Fruit fly (Drosophila melanogaster) whole organism, embryonic: ENCODE data around the gene CG14958.

Source experiments
- CG12071 ChIP-seq: fragments of 200-800 bp; sonication (Bioruptor generic); optimal IDR thresholded peaks from 3 replicates; lab custom pipeline; 2018; ENCODE audit warnings: missing biosample characterization, mild to moderate bottlenecking, missing genetic modification characterization
- CG1603 ChIP-seq: fragments of 200-800 bp; sonication (Bioruptor generic); optimal IDR thresholded peaks from 2 replicates; lab custom pipeline; 2019; ENCODE audit warnings: missing biosample characterization, mild to moderate bottlenecking, missing genetic modification characterization, moderate library complexity
- CG17186 ChIP-seq: fragments of 200-800 bp; sonication (Bioruptor generic); optimal IDR thresholded peaks from 3 replicates; lab custom pipeline; 2017; ENCODE audit warnings: missing biosample characterization, missing genetic modification reagents, missing genetic modification characterization
- CG2129 ChIP-seq: fragments of 200-800 bp; sonication (Bioruptor generic); IDR thresholded peaks from 2 replicates; pipeline ENCODE4 v1.3.6; 2022; ENCODE audit warnings: missing biosample characterization, missing genetic modification characterization; ENCODE audit not compliant: partially characterized antibody
- CG2199 ChIP-seq: fragments of 200-800 bp; sonication (Bioruptor generic); IDR thresholded peaks from 3 replicates; pipeline ENCODE4 v1.3.6; 2022; ENCODE audit warnings: missing biosample characterization, missing genetic modification characterization
- CG2712 ChIP-seq: fragments of 200-800 bp; optimal IDR thresholded peaks from 3 replicates; lab custom pipeline; 2019; ENCODE audit warnings: missing biosample characterization, mild to moderate bottlenecking, missing genetic modification characterization, moderate library complexity
- CG3065 ChIP-seq: fragments of 200-800 bp; sonication (Bioruptor generic); optimal IDR thresholded peaks from 2 replicates; lab custom pipeline; 2016; ENCODE audit warnings: missing biosample characterization, missing genetic modification characterization
- CG34376 ChIP-seq: fragments of 200-800 bp; sonication (Bioruptor generic); optimal IDR thresholded peaks from 2 replicates; lab custom pipeline; 2018; ENCODE audit warnings: missing biosample characterization, mild to moderate bottlenecking, missing genetic modification characterization
- CG3838 ChIP-seq: fragments of 200-800 bp; sonication (Bioruptor generic); optimal IDR thresholded peaks from 3 replicates; lab custom pipeline; 2016; ENCODE audit warnings: missing biosample characterization, missing genetic modification characterization
- CG3847 ChIP-seq: fragments of 200-800 bp; sonication (Bioruptor generic); IDR thresholded peaks from 2 replicates; pipeline ENCODE4 v1.3.6; 2022; ENCODE audit warnings: missing biosample characterization, missing genetic modification characterization
- CG5180 ChIP-seq: fragments of 200-800 bp; sonication (Bioruptor generic); optimal IDR thresholded peaks from 3 replicates; lab custom pipeline; 2017; ENCODE audit warnings: missing biosample characterization, missing genetic modification characterization, mild to moderate bottlenecking, moderate library complexity, missing genetic modification reagents
- CG6689 ChIP-seq: fragments of 200-800 bp; sonication (Bioruptor generic); IDR thresholded peaks from 2 replicates; pipeline ENCODE4 v1.3.6; 2022; ENCODE audit warnings: missing biosample characterization, missing genetic modification characterization
- CG6765 ChIP-seq: fragments of 200-800 bp; sonication (Bioruptor generic); optimal IDR thresholded peaks from 3 replicates; lab custom pipeline; 2017; ENCODE audit warnings: missing biosample characterization, mild to moderate bottlenecking, missing genetic modification characterization
- CG6813 ChIP-seq: fragments of 200-800 bp; sonication (Bioruptor generic); optimal IDR thresholded peaks from 2 replicates; lab custom pipeline; 2017; ENCODE audit warnings: missing biosample characterization, missing genetic modification characterization, mild to moderate bottlenecking, moderate library complexity, missing genetic modification reagents
- CG7839 ChIP-seq: fragments of 200-800 bp; sonication (Bioruptor generic); optimal IDR thresholded peaks from 3 replicates; lab custom pipeline; 2018; ENCODE audit warnings: missing biosample characterization, mild to moderate bottlenecking, missing genetic modification characterization, moderate library complexity
- CG8388 ChIP-seq: fragments of 200-800 bp; sonication (Bioruptor generic); optimal IDR thresholded peaks from 2 replicates; lab custom pipeline; 2019; ENCODE audit warnings: missing biosample characterization, mild to moderate bottlenecking, missing genetic modification characterization, moderate library complexity
- CG9437 ChIP-seq: fragments of 200-800 bp; sonication (Bioruptor generic); optimal IDR thresholded peaks from 2 replicates; lab custom pipeline; 2018; ENCODE audit warnings: missing biosample characterization, mild to moderate bottlenecking, missing genetic modification characterization
- CoRest ChIP-seq: fragments of 200-800 bp; sonication (Bioruptor generic); optimal IDR thresholded peaks from 3 replicates; lab custom pipeline; 2018; ENCODE audit warnings: missing biosample characterization, mild to moderate bottlenecking, missing genetic modification characterization, moderate library complexity
- E2f2 ChIP-seq: fragments of 200-800 bp; sonication (Bioruptor generic); IDR thresholded peaks from 2 replicates; pipeline ENCODE4 v1.3.6; 2022; ENCODE audit warnings: missing biosample characterization, missing genetic modification characterization
- HLHmδ ChIP-seq: fragments of 200-800 bp; sonication (Bioruptor generic); optimal IDR thresholded peaks from 2 replicates; lab custom pipeline; 2018; ENCODE audit warnings: missing biosample characterization, mild to moderate bottlenecking, missing genetic modification characterization, moderate library complexity
- HmgD ChIP-seq: fragments of 200-800 bp; sonication (Bioruptor generic); optimal IDR thresholded peaks from 3 replicates; lab custom pipeline; 2016; ENCODE audit warnings: missing biosample characterization, missing genetic modification characterization
- Lim3 ChIP-seq: fragments of 200-800 bp; sonication (Bioruptor generic); IDR thresholded peaks from 2 replicates; pipeline ENCODE4 v1.3.6; 2022; ENCODE audit warnings: missing biosample characterization, missing genetic modification characterization
- Mad ChIP-seq: fragments of 200-800 bp; sonication (Bioruptor generic); optimal IDR thresholded peaks from 2 replicates; lab custom pipeline; 2016; ENCODE audit warnings: missing biosample characterization, missing genetic modification characterization
- Myb ChIP-seq: fragments of 200-800 bp; sonication (Bioruptor generic); optimal IDR thresholded peaks from 2 replicates; lab custom pipeline; 2016; ENCODE audit warnings: missing biosample characterization, missing genetic modification characterization
- NFAT ChIP-seq: fragments of 200-800 bp; sonication (Bioruptor generic); IDR thresholded peaks from 2 replicates; pipeline ENCODE4 v1.3.6; 2022; ENCODE audit warnings: missing biosample characterization, missing genetic modification characterization
- Poxn ChIP-seq: fragments of 200-800 bp; sonication (Bioruptor generic); IDR thresholded peaks from 2 replicates; pipeline ENCODE4 v1.3.6; 2022; ENCODE audit warnings: missing biosample characterization, missing genetic modification characterization
- Ptx1 ChIP-seq: fragments of 200-800 bp; sonication (Bioruptor generic); IDR thresholded peaks from 2 replicates; pipeline ENCODE4 v1.3.6; 2022; ENCODE audit warnings: missing biosample characterization, missing genetic modification characterization
- Rx ChIP-seq: fragments of 200-800 bp; sonication (Bioruptor generic); IDR thresholded peaks from 2 replicates; pipeline ENCODE4 v1.3.6; 2022; ENCODE audit warnings: missing biosample characterization, missing genetic modification characterization
- ara ChIP-seq: fragments of 200-800 bp; sonication (Bioruptor generic); IDR thresholded peaks from 2 replicates; pipeline ENCODE4 v1.3.6; 2022; ENCODE audit warnings: missing biosample characterization, missing genetic modification characterization
- caup ChIP-seq: fragments of 200-800 bp; sonication (Bioruptor generic); optimal IDR thresholded peaks from 3 replicates; lab custom pipeline; 2017; ENCODE audit warnings: missing biosample characterization, mild to moderate bottlenecking, missing genetic modification characterization, moderate library complexity; ENCODE audit not compliant: severe bottlenecking
- insv ChIP-seq, 2 experiments: fragments of 200-800 bp; sonication (Bioruptor generic); optimal IDR thresholded peaks; 3 replicates each; lab custom pipeline; 2016 to 2018; ENCODE audit warnings: missing biosample characterization in 2 of 2, missing genetic modification characterization in 2 of 2
- knrl ChIP-seq: fragments of 200-800 bp; sonication (Bioruptor generic); IDR thresholded peaks from 3 replicates; pipeline ENCODE4 v1.3.6; 2022; ENCODE audit warnings: missing biosample characterization, missing genetic modification characterization; ENCODE audit not compliant: partially characterized antibody
- lilli ChIP-seq: fragments of 200-800 bp; sonication (Bioruptor generic); optimal IDR thresholded peaks from 3 replicates; lab custom pipeline; 2016; ENCODE audit warnings: missing biosample characterization, missing genetic modification characterization
- lmd ChIP-seq: fragments of 200-800 bp; sonication (Bioruptor generic); IDR thresholded peaks from 2 replicates; pipeline ENCODE4 v1.3.6; 2022; ENCODE audit warnings: missing biosample characterization, missing genetic modification characterization
- mam ChIP-seq: fragments of 200-800 bp; sonication (Bioruptor generic); optimal IDR thresholded peaks from 3 replicates; lab custom pipeline; 2016; ENCODE audit warnings: missing biosample characterization, missing genetic modification characterization
- mirr ChIP-seq: fragments of 200-800 bp; sonication (Bioruptor generic); optimal IDR thresholded peaks from 3 replicates; lab custom pipeline; 2018; ENCODE audit warnings: missing biosample characterization, mild to moderate bottlenecking, missing genetic modification characterization
- mld ChIP-seq: fragments of 200-800 bp; sonication (Bioruptor generic); IDR thresholded peaks from 3 replicates; pipeline ENCODE4 v1.3.6; 2022; ENCODE audit warnings: missing biosample characterization, missing genetic modification characterization; ENCODE audit not compliant: partially characterized antibody
- pb ChIP-seq: fragments of 200-800 bp; sonication (Bioruptor generic); optimal IDR thresholded peaks from 3 replicates; lab custom pipeline; 2016; ENCODE audit warnings: missing biosample characterization, missing genetic modification characterization
- pfk ChIP-seq: fragments of 200-800 bp; sonication (Bioruptor generic); optimal IDR thresholded peaks from 2 replicates; lab custom pipeline; 2018; ENCODE audit warnings: missing biosample characterization, mild to moderate bottlenecking, missing genetic modification characterization, moderate library complexity
- pnt ChIP-seq: fragments of 200-800 bp; sonication (Bioruptor generic); optimal IDR thresholded peaks from 3 replicates; lab custom pipeline; 2016; ENCODE audit warnings: missing biosample characterization, missing genetic modification characterization
- prd ChIP-seq, 3 experiments: fragments of >200 bp in 2 of 3; fragments of 200-800 bp in 1 of 3; sonication (Bioruptor generic) in 1 of 3; optimal IDR thresholded peaks in 2 of 3; IDR thresholded peaks in 1 of 3; 2 replicates in 2 of 3; 3 replicates in 1 of 3; pipeline versions ENCODE4 v1.3.6 to Lab custom; 2017 to 2022; ENCODE audit warnings: missing biosample characterization in 1 of 3, missing genetic modification characterization in 1 of 3
- repo ChIP-seq: fragments of 200-800 bp; sonication (Bioruptor generic); optimal IDR thresholded peaks from 2 replicates; lab custom pipeline; 2016; ENCODE audit warnings: missing biosample characterization, missing genetic modification characterization
- row ChIP-seq: fragments of 200-800 bp; sonication (Bioruptor generic); IDR thresholded peaks from 3 replicates; pipeline ENCODE4 v1.3.6; 2022; ENCODE audit warnings: missing biosample characterization, missing genetic modification characterization
- scrt ChIP-seq: fragments of 200-800 bp; sonication (Bioruptor generic); optimal IDR thresholded peaks from 2 replicates; lab custom pipeline; 2018; ENCODE audit warnings: missing biosample characterization, mild to moderate bottlenecking, missing genetic modification characterization, moderate library complexity
- shn ChIP-seq: fragments of 200-800 bp; sonication (Bioruptor generic); optimal IDR thresholded peaks from 3 replicates; lab custom pipeline; 2016; ENCODE audit warnings: missing biosample characterization, missing genetic modification characterization
- sob ChIP-seq: fragments of 200-800 bp; sonication (Bioruptor generic); IDR thresholded peaks from 2 replicates; pipeline ENCODE4 v1.3.6; 2022; ENCODE audit warnings: missing biosample characterization, missing genetic modification characterization
- unc-4 ChIP-seq: fragments of 200-800 bp; sonication (Bioruptor generic); IDR thresholded peaks from 2 replicates; pipeline ENCODE4 v1.3.6; 2022; ENCODE audit warnings: missing biosample characterization, missing genetic modification characterization; ENCODE audit not compliant: partially characterized antibody
- zen ChIP-seq: fragments of 200-800 bp; sonication (Bioruptor generic); optimal IDR thresholded peaks from 3 replicates; lab custom pipeline; 2018; ENCODE audit warnings: missing biosample characterization, mild to moderate bottlenecking, missing genetic modification characterization, moderate library complexity
- zen2 ChIP-seq: fragments of 200-800 bp; sonication (Bioruptor generic); IDR thresholded peaks from 3 replicates; pipeline ENCODE4 v1.3.6; 2022; ENCODE audit warnings: missing biosample characterization, missing genetic modification characterization; ENCODE audit not compliant: partially characterized antibody

CG14958 gene

DNA sequence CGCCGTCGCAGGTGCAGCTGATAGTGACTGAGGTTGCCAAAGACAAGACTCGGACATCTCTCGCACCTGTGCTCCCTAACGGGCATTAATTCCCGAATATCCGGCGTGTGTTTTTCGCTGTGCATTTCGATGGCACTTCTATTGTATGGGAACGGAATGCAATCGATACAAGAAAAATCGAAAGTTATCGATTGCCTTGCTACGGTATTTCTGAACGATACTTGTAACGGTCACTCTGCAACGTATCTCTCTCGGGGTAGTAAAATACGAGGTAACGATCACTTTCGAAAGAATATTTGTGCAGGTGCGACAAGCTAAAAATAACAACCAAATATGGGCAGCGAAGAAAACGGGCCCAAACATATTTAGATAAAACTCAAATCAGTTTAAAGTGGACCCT is 24.8 kb upstream of the CG14958 start, which contains the start of gene CG32280 (continued):
- TF ChIP-seq CG3847 (GFP tag; lab: Robert Waterston, UW): peak; percentile 41; the same call in 1 of the 2 replicates
- no peak for TF ChIP-seq zen (tag; lab: Kevin White, UChicago)
- TF ChIP-seq Poxn: no peak
- TF ChIP-seq pnt (GFP tag; lab: Kevin White, UChicago): no peak
- TF ChIP-seq lmd (GFP tag; lab: Robert Waterston, UW): peak; percentile 17; the same call in 1 of the 2 replicates
- TF ChIP-seq CG7839: no peak
- TF ChIP-seq HmgD (GFP tag; lab: Kevin White, UChicago): peak; percentile 68
- TF ChIP-seq E2f2 (GFP tag; lab: Robert Waterston, UW): peak; percentile 45; the same call in 1 of the 2 replicates
- peak; percentile 62 for TF ChIP-seq row (GFP tag; lab: Robert Waterston, UW)
- peak; percentile 68 for TF ChIP-seq CG1603 (tag; lab: Kevin White, UChicago)
- no peak for TF ChIP-seq CG3065 (GFP tag; lab: Kevin White, UChicago)
- no peak for TF ChIP-seq prd (optimal IDR thresholded peaks at IDR 0.05; lab: Kevin White, UChicago)
- no peak for TF ChIP-seq prd (GFP tag; IDR thresholded peaks at IDR 0.05; lab: Robert Waterston, UW)
- no peak for TF ChIP-seq CG8388
- peak; percentile 4 for TF ChIP-seq CG17186 (GFP tag; lab: Kevin White, UChicago)
- peak; percentile 82 for TF ChIP-seq Myb
- peak; percentile 56 for TF ChIP-seq shn (GFP tag; lab: Kevin White, UChicago)
- peak; percentile 0 for TF ChIP-seq mirr
- TF ChIP-seq CG34376 (GFP tag; lab: Kevin White, UChicago): peak; percentile 69
- TF ChIP-seq CG9437 (GFP tag; lab: Kevin White, UChicago): no peak
- TF ChIP-seq pfk: peak; percentile 69
- peak; percentile 29 for TF ChIP-seq CG6813
- peak; percentile 49 for TF ChIP-seq CG2712
- TF ChIP-seq CG5180 (GFP tag; lab: Kevin White, UChicago): no peak
- peak; percentile 50 for TF ChIP-seq caup
- no peak for TF ChIP-seq Lim3 (GFP tag; lab: Robert Waterston, UW)
- no peak for TF ChIP-seq CG12071 (GFP tag; lab: Kevin White, UChicago)
- no peak for TF ChIP-seq ara (GFP tag; lab: Robert Waterston, UW)
- no peak for TF ChIP-seq CG6689
- peak; percentile 76 for TF ChIP-seq CG2129 (GFP tag; lab: Robert Waterston, UW)
- TF ChIP-seq Rx: no peak
- TF ChIP-seq HLHmδ (GFP tag; lab: Kevin White, UChicago): peak; percentile 69
- TF ChIP-seq sob: peak; percentile 58; the same call in 1 of the 2 replicates
- peak in 1 of 2 experiments; percentile 11 for TF ChIP-seq insv (GFP tag; optimal IDR thresholded peaks at IDR 0.05; lab: Kevin White, UChicago)
- TF ChIP-seq CG2199 (GFP tag; lab: Robert Waterston, UW): 0 out of 3 replicates have a peak, but pooled peaks have one; percentile 6
- TF ChIP-seq unc-4: peak; percentile 90
- TF ChIP-seq lilli (GFP tag; lab: Kevin White, UChicago): peak; percentile 48
- TF ChIP-seq pb (GFP tag; lab: Kevin White, UChicago): peak; percentile 7
- no peak for TF ChIP-seq repo
- no peak for TF ChIP-seq scrt (GFP tag; lab: Kevin White, UChicago)
- TF ChIP-seq CoRest (tag; lab: Kevin White, UChicago): peak; percentile 26
- TF ChIP-seq zen2 (GFP tag; lab: Robert Waterston, UW): peak; percentile 92
- peak; percentile 80 for TF ChIP-seq knrl (GFP tag; lab: Robert Waterston, UW)
- TF ChIP-seq CG3838 (GFP tag; lab: Kevin White, UChicago): no peak
- peak; percentile 10 for TF ChIP-seq Mad (GFP tag; lab: Kevin White, UChicago)
- TF ChIP-seq NFAT (GFP tag; lab: Robert Waterston, UW): peak; percentile 40; the same call in 1 of the 2 replicates
- peak; percentile 73; the same call in 1 of the 3 replicates for TF ChIP-seq mld (GFP tag; lab: Robert Waterston, UW)
- peak; percentile 20 for TF ChIP-seq CG6765 (GFP tag; lab: Kevin White, UChicago)
- TF ChIP-seq Ptx1: peak; percentile 25; the same call in 1 of the 2 replicates
- TF ChIP-seq mam (GFP tag; lab: Kevin White, UChicago): peak; percentile 48
